Worm (Caenorhabditis elegans) whole organism, L2 larva: Measurements from ENCODE around the gene F43G6.7.

ENCODE experiments used
- C34F6.9 ChIP-seq: fragments of 150-350 bp; optimal IDR thresholded peaks from 2 replicates; lab custom pipeline; 2014; ENCODE audit warnings: missing biosample characterization, missing genetic modification characterization
- F13H6.1 ChIP-seq: sonication (generic microtip); optimal IDR thresholded peaks from 2 replicates; lab custom pipeline; 2016; ENCODE audit warnings: missing genetic modification characterization, missing compliant biosample characterization
- Y55F3AM.14 ChIP-seq: fragments of 200-800 bp; sonication (Bioruptor generic); optimal IDR thresholded peaks from 2 replicates; lab custom pipeline; 2018; ENCODE audit warnings: mild to moderate bottlenecking, missing genetic modification characterization, missing compliant biosample characterization
- ZK546.5 ChIP-seq: sonication (generic microtip); optimal IDR thresholded peaks from 2 replicates; lab custom pipeline; 2017; ENCODE audit warnings: missing biosample characterization, missing genetic modification characterization
- alr-1 ChIP-seq: fragments of 150-350 bp; optimal IDR thresholded peaks from 2 replicates; lab custom pipeline; 2014; ENCODE audit warnings: missing biosample characterization, missing genetic modification characterization
- aly-2 ChIP-seq: fragments of 150-350 bp; optimal IDR thresholded peaks from 2 replicates; lab custom pipeline; 2014; ENCODE audit warnings: missing biosample characterization, missing genetic modification characterization
- ama-1 ChIP-seq: fragments of 150-350 bp; optimal IDR thresholded peaks from 2 replicates; lab custom pipeline; 2018; ENCODE audit warnings: inconsistent platforms
- blmp-1 ChIP-seq: sonication (generic microtip); optimal IDR thresholded peaks from 2 replicates; lab custom pipeline; 2017; ENCODE audit warnings: missing genetic modification characterization, mild to moderate bottlenecking, missing compliant biosample characterization, antibody characterized with exemption, moderate library complexity; ENCODE audit not compliant: insufficient read depth
- ceh-16 ChIP-seq: fragments of 150-350 bp; optimal IDR thresholded peaks from 2 replicates; lab custom pipeline; 2014; ENCODE audit warnings: missing biosample characterization, missing genetic modification characterization
- ceh-82 ChIP-seq: fragments of 150-350 bp; optimal IDR thresholded peaks from 2 replicates; lab custom pipeline; 2014; ENCODE audit warnings: missing biosample characterization, missing genetic modification characterization
- dmd-4 ChIP-seq: sonication (generic microtip); optimal IDR thresholded peaks from 2 replicates; lab custom pipeline; 2017; ENCODE audit warnings: missing biosample characterization, missing genetic modification characterization
- egl-27 ChIP-seq: sonication (generic microtip); optimal IDR thresholded peaks from 3 replicates; lab custom pipeline; 2017; ENCODE audit warnings: missing biosample characterization, missing genetic modification reagents, missing genetic modification characterization
- elt-1 ChIP-seq: fragments of 150-350 bp; optimal IDR thresholded peaks from 2 replicates; lab custom pipeline; 2014; ENCODE audit warnings: missing biosample characterization, missing genetic modification characterization
- elt-3 ChIP-seq: sonication (generic microtip); optimal IDR thresholded peaks from 2 replicates; lab custom pipeline; 2017; ENCODE audit warnings: missing biosample characterization, missing genetic modification characterization
- gmeb-1 ChIP-seq: fragments of 150-350 bp; optimal IDR thresholded peaks from 2 replicates; lab custom pipeline; 2014; ENCODE audit warnings: missing biosample characterization, missing genetic modification characterization
- lin-11 ChIP-seq: fragments of 150-350 bp; sonication (generic microtip); optimal IDR thresholded peaks from 2 replicates; lab custom pipeline; 2014; ENCODE audit warnings: missing biosample characterization, missing genetic modification characterization, inconsistent platforms, mixed read lengths
- lin-39 ChIP-seq: fragments of 150-350 bp; optimal IDR thresholded peaks from 2 replicates; lab custom pipeline; 2014; ENCODE audit warnings: missing biosample characterization, missing genetic modification reagents, missing genetic modification characterization
- lsy-2 ChIP-seq, 2 experiments: fragments of 150-350 bp in 1 of 2; sonication (generic microtip) in 1 of 2; optimal IDR thresholded peaks; 2 replicates each; lab custom pipeline; 2014 to 2017; ENCODE audit warnings: missing biosample characterization in 2 of 2, missing genetic modification characterization in 2 of 2
- mdl-1 ChIP-seq, 2 experiments: fragments of 150-350 bp in 1 of 2; sonication (generic microtip) in 1 of 2; optimal IDR thresholded peaks; 2 replicates each; lab custom pipeline; 2017; ENCODE audit warnings: missing biosample characterization in 2 of 2, missing genetic modification characterization in 2 of 2
- nhr-10 ChIP-seq: sonication (generic microtip); optimal IDR thresholded peaks from 2 replicates; lab custom pipeline; 2017; ENCODE audit warnings: missing biosample characterization, missing genetic modification characterization
- nhr-12 ChIP-seq: fragments of 150-350 bp; optimal IDR thresholded peaks from 2 replicates; lab custom pipeline; 2014; ENCODE audit warnings: missing biosample characterization, missing genetic modification characterization
- nhr-129 ChIP-seq: fragments of 150-350 bp; optimal IDR thresholded peaks from 2 replicates; lab custom pipeline; 2014; ENCODE audit warnings: missing biosample characterization, missing genetic modification characterization
- nhr-21 ChIP-seq: fragments of 150-350 bp; optimal IDR thresholded peaks from 2 replicates; lab custom pipeline; 2014; ENCODE audit warnings: missing biosample characterization, missing genetic modification characterization
- nhr-25 ChIP-seq: fragments of 150-350 bp; sonication (generic microtip); optimal IDR thresholded peaks from 3 replicates; lab custom pipeline; 2014; ENCODE audit warnings: missing biosample characterization, missing genetic modification characterization
- nhr-6 ChIP-seq: fragments of 150-350 bp; optimal IDR thresholded peaks from 2 replicates; lab custom pipeline; 2014; ENCODE audit warnings: missing biosample characterization, missing genetic modification characterization
- nhr-77 ChIP-seq: fragments of 150-350 bp; optimal IDR thresholded peaks from 2 replicates; lab custom pipeline; 2014; ENCODE audit warnings: missing biosample characterization, missing genetic modification characterization
- peb-1 ChIP-seq: fragments of 150-350 bp; optimal IDR thresholded peaks from 2 replicates; lab custom pipeline; 2014; ENCODE audit warnings: missing biosample characterization, missing genetic modification characterization
- skn-1 ChIP-seq: sonication (generic microtip); optimal IDR thresholded peaks from 2 replicates; lab custom pipeline; 2017; ENCODE audit warnings: missing biosample characterization, missing genetic modification characterization
- sma-3 ChIP-seq: sonication (generic microtip); optimal IDR thresholded peaks from 2 replicates; lab custom pipeline; 2016; ENCODE audit warnings: missing genetic modification reagents, missing genetic modification characterization, missing compliant biosample characterization
- sma-9 ChIP-seq, 2 experiments: fragments of 150-350 bp in 1 of 2; sonication (generic microtip) in 1 of 2; optimal IDR thresholded peaks; 2 replicates each; lab custom pipeline; 2014 to 2016; ENCODE audit warnings: missing genetic modification characterization in 2 of 2, mild to moderate bottlenecking in 1 of 2, missing biosample characterization in 1 of 2, missing compliant biosample characterization in 1 of 2, missing genetic modification reagents in 1 of 2, moderate library complexity in 1 of 2
- snpc-4 ChIP-seq: fragments of 150-350 bp; optimal IDR thresholded peaks from 2 replicates; lab custom pipeline; 2014; ENCODE audit warnings: missing biosample characterization, missing genetic modification characterization
- unc-39 ChIP-seq: fragments of 150-350 bp; optimal IDR thresholded peaks from 2 replicates; lab custom pipeline; 2014; ENCODE audit warnings: missing biosample characterization, missing genetic modification characterization
- unc-55 ChIP-seq: fragments of 150-350 bp; sonication (generic microtip); optimal IDR thresholded peaks from 3 replicates; lab custom pipeline; 2014; ENCODE audit warnings: missing biosample characterization, missing genetic modification reagents, missing genetic modification characterization
- zag-1 ChIP-seq: fragments of 150-350 bp; optimal IDR thresholded peaks from 2 replicates; lab custom pipeline; 2014; ENCODE audit warnings: missing biosample characterization, missing genetic modification characterization
- ztf-11 ChIP-seq: sonication (generic microtip); optimal IDR thresholded peaks from 2 replicates; lab custom pipeline; 2017; ENCODE audit warnings: missing biosample characterization, missing genetic modification characterization
- ztf-4 ChIP-seq: fragments of 150-350 bp; optimal IDR thresholded peaks from 2 replicates; lab custom pipeline; 2014; ENCODE audit warnings: missing biosample characterization, missing genetic modification characterization

Gene F43G6.7

ce11 chrII:11838353-11838752, 27.8 kb downstream of the F43G6.7 start:
- TF ChIP-seq ztf-11 (tag; lab: Kevin White, UChicago) (no peak), lsy-2 (tag; optimal IDR thresholded peaks at IDR 0.05; lab: Kevin White, UChicago) (no peak), C34F6.9 (tag; lab: Kevin White, UChicago) (no peak), alr-1 (tag; lab: Kevin White, UChicago) (no peak), lin-39 (tag; lab: Kevin White, UChicago) (no peak), nhr-129 (tag; lab: Kevin White, UChicago) (no peak), skn-1 (tag; lab: Kevin White, UChicago) (no peak), mdl-1 (tag; optimal IDR thresholded peaks at IDR 0.05; lab: Kevin White, UChicago) (peak in 1 of 2 experiments; percentile 16), nhr-77 (tag; lab: Kevin White, UChicago) (no peak), peb-1 (tag; lab: Kevin White, UChicago) (no peak), unc-55 (GFP tag; lab: Kevin White, UChicago) (no peak), nhr-21 (tag; lab: Kevin White, UChicago) (peak; percentile 79), nhr-25 (peak; percentile 77), sma-3 (peak; percentile 66), Y55F3AM.14 (GFP tag; lab: Kevin White, UChicago) (no peak), zag-1 (tag; lab: Kevin White, UChicago) (no peak), lin-11 (tag; lab: Kevin White, UChicago) (no peak), elt-1 (tag; lab: Kevin White, UChicago) (no peak), blmp-1 (tag; lab: Kevin White, UChicago) (peak; percentile 5), nhr-6 (tag; lab: Kevin White, UChicago) (no peak), egl-27 (peak; percentile 24), nhr-12 (tag; lab: Kevin White, UChicago) (no peak), sma-9 (GFP tag; optimal IDR thresholded peaks at IDR 0.05; lab: Kevin White, UChicago) (peak; percentile 95), sma-9 (tag; optimal IDR thresholded peaks at IDR 0.05; lab: Kevin White, UChicago) (no peak)
- TF ChIP-seq, all 48 proteins: peak for 7

DNA sequence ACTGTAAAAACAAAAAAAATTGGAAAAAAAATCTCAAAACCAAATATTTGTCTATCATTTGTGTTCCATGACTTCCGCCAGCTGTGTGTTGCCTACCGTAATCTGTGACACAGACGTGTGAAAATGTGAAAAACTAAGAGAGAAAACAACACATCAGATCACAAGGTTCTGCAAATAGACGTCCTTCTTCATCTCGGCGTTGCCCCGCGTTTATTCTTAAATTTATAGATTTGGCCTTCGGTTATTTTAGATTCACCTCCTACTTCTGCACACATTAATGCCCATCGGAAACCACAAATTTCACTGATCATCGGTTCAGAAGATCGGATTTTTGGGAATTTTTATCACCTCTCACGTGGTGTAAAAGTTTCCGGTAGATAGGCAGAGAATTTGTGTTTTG, 28.5 kb downstream of the F43G6.7 start:
- no peak for TF ChIP-seq peb-1 (tag; lab: Kevin White, UChicago)
- no peak for TF ChIP-seq dmd-4
- TF ChIP-seq sma-9 (GFP tag; optimal IDR thresholded peaks at IDR 0.05; lab: Kevin White, UChicago), result peak; percentile 46
- TF ChIP-seq sma-9 (tag; optimal IDR thresholded peaks at IDR 0.05; lab: Kevin White, UChicago), result no peak
- no peak for TF ChIP-seq ceh-16 (tag; lab: Kevin White, UChicago)
- TF ChIP-seq ztf-4 (tag; lab: Kevin White, UChicago), result no peak
- TF ChIP-seq lin-39 (tag; lab: Kevin White, UChicago), result no peak
- TF ChIP-seq nhr-10, result no peak
- no peak for TF ChIP-seq F13H6.1 (tag; lab: Kevin White, UChicago)
- TF ChIP-seq unc-39, result no peak
- TF ChIP-seq snpc-4, result no peak
- TF ChIP-seq ama-1, result no peak
- no peak for TF ChIP-seq nhr-6 (tag; lab: Kevin White, UChicago)
- TF ChIP-seq alr-1 (tag; lab: Kevin White, UChicago), result no peak
- no peak for TF ChIP-seq ceh-82 (tag; lab: Kevin White, UChicago)
- no peak for TF ChIP-seq lsy-2 (tag; optimal IDR thresholded peaks at IDR 0.05; lab: Kevin White, UChicago)
- peak; percentile 53 for TF ChIP-seq nhr-25

- TF ChIP-seq lsy-2 (tag; optimal IDR thresholded peaks at IDR 0.05; lab: Kevin White, UChicago) (no peak), ztf-11 (tag; lab: Kevin White, UChicago) (no peak), snpc-4 (peak; percentile 57), dmd-4 (no peak), sma-3 (peak; percentile 55), ZK546.5 (tag; lab: Kevin White, UChicago) (no peak), nhr-77 (tag; lab: Kevin White, UChicago) (no peak), ama-1 (no peak), elt-1 (tag; lab: Kevin White, UChicago) (no peak), nhr-21 (tag; lab: Kevin White, UChicago) (peak; percentile 28), F13H6.1 (tag; lab: Kevin White, UChicago) (no peak), elt-3 (tag; lab: Kevin White, UChicago) (no peak), gmeb-1 (no peak), aly-2 (tag; lab: Kevin White, UChicago) (no peak), zag-1 (tag; lab: Kevin White, UChicago) (no peak)
- TF ChIP-seq, all 48 proteins: peak for 3
Observed at ce11 chrII:11841653-11842052, 31.1 kb downstream of the F43G6.7 start.

ce11 chrII:11842317-11842716, 31.7 kb downstream of the F43G6.7 start, which contains the start of gene T27D12.1:
Gene T27D12.1 (plus strand): TSS chrII:11842617.
- TF ChIP-seq blmp-1 (tag; lab: Kevin White, UChicago) (peak; percentile 3), nhr-25 (peak; percentile 16), nhr-12 (tag; lab: Kevin White, UChicago) (no peak)
- TF ChIP-seq, all 48 proteins: peak for 2
